Worm (Caenorhabditis elegans) whole organism, mixed stage, embryonic: ENCODE measurements around the gene R12B2.7.

Experiments
- ces-1 ChIP-seq: fragments of 150-350 bp; optimal IDR thresholded peaks from 2 replicates; lab custom pipeline; 2014; ENCODE audit warnings: missing biosample characterization, missing genetic modification reagents, missing genetic modification characterization
- drap-1 ChIP-seq: fragments of 200-800 bp; sonication (Bioruptor generic); optimal IDR thresholded peaks from 3 replicates; lab custom pipeline; 2018; ENCODE audit warnings: mild to moderate bottlenecking, missing genetic modification characterization, missing compliant biosample characterization
- elt-3 ChIP-seq: fragments of 150-350 bp; optimal IDR thresholded peaks from 2 replicates; lab custom pipeline; 2014; ENCODE audit warnings: missing biosample characterization, missing genetic modification characterization
- lin-13 ChIP-seq: fragments of 150-350 bp; optimal IDR thresholded peaks from 2 replicates; lab custom pipeline; 2014; ENCODE audit warnings: missing biosample characterization, missing genetic modification characterization
- lsy-2 ChIP-seq: fragments of 150-350 bp; optimal IDR thresholded peaks from 2 replicates; lab custom pipeline; 2014; ENCODE audit warnings: missing biosample characterization, missing genetic modification characterization
- mab-5 ChIP-seq: fragments of 150-350 bp; optimal IDR thresholded peaks from 2 replicates; lab custom pipeline; 2014; ENCODE audit warnings: missing biosample characterization, missing genetic modification characterization
- mep-1 ChIP-seq: fragments of 150-350 bp; optimal IDR thresholded peaks from 2 replicates; lab custom pipeline; 2017; ENCODE audit warnings: missing biosample characterization, missing genetic modification reagents, missing genetic modification characterization, inconsistent platforms
- nhr-28 ChIP-seq: fragments of 150-350 bp; optimal IDR thresholded peaks from 2 replicates; lab custom pipeline; 2014; ENCODE audit warnings: missing biosample characterization, missing genetic modification characterization
- pha-4 ChIP-seq: fragments of 150-350 bp; optimal IDR thresholded peaks from 2 replicates; lab custom pipeline; 2018; ENCODE audit warnings: missing biosample characterization, missing genetic modification reagents, missing genetic modification characterization
- unc-62 ChIP-seq: fragments of 150-350 bp; optimal IDR thresholded peaks from 2 replicates; lab custom pipeline; 2014; ENCODE audit warnings: missing biosample characterization, missing genetic modification reagents, missing genetic modification characterization
- ztf-11 ChIP-seq: fragments of 150-350 bp; optimal IDR thresholded peaks from 2 replicates; lab custom pipeline; 2014; ENCODE audit warnings: missing biosample characterization, missing genetic modification characterization

DNA sequence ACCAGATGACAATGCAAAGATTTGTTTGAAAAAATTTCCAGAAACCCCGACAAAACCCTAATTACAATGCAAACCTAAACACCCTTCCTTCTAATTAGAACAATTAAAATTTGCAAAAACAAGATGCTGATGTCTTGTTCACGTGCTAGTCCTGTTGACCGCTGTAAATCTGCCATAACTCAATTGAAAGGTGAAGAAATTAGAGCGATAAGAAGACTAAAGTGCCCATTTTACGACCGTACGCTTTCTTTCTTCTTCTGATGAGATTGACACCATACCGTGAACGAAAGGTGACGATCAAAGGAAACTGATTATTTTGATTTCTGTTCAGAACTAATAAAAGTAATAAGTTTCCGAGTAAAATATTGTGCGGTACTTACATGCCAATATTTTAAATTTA lies 1.3 kb upstream of the R12B2.7 start:
- TF ChIP-seq nhr-28 (tag; lab: Kevin White, UChicago) (no peak), lin-13 (no peak), drap-1 (no peak), unc-62 (GFP tag; lab: Kevin White, UChicago) (no peak), lsy-2 (tag; lab: Kevin White, UChicago) (no peak), pha-4 (tag; lab: Kevin White, UChicago) (no peak), mab-5 (tag; lab: Kevin White, UChicago) (no peak), ztf-11 (tag; lab: Kevin White, UChicago) (no peak), elt-3 (tag; lab: Kevin White, UChicago) (no peak), ces-1 (GFP tag; lab: Kevin White, UChicago) (no peak), mep-1 (no peak)
